Fruit fly (Drosophila melanogaster) whole organism, embryonic: Measurements from ENCODE around the gene Lcp65Ae.

Experiments used
- BEAF-32 ChIP-seq: fragments of 200-800 bp; sonication (Bioruptor generic); optimal IDR thresholded peaks from 3 replicates; lab custom pipeline; 2017; ENCODE audit warnings: missing biosample characterization, missing genetic modification characterization, mild to moderate bottlenecking, moderate library complexity, missing genetic modification reagents
- Blimp-1 ChIP-seq: fragments of 200-800 bp; sonication (Bioruptor generic); optimal IDR thresholded peaks from 3 replicates; lab custom pipeline; 2018; ENCODE audit warnings: missing biosample characterization, missing genetic modification characterization, mild to moderate bottlenecking, moderate library complexity, missing genetic modification reagents
- CG11695 ChIP-seq: fragments of 200-800 bp; sonication (Bioruptor generic); IDR thresholded peaks from 3 replicates; pipeline ENCODE4 v1.3.6; 2022; ENCODE audit warnings: missing biosample characterization, missing genetic modification characterization
- CG11723 ChIP-seq: fragments of 200-800 bp; sonication (Bioruptor generic); optimal IDR thresholded peaks from 2 replicates; lab custom pipeline; 2017; ENCODE audit warnings: missing biosample characterization, mild to moderate bottlenecking, missing genetic modification characterization
- CG12744 ChIP-seq: fragments of 200-800 bp; sonication (Bioruptor generic); optimal IDR thresholded peaks from 2 replicates; lab custom pipeline; 2016; ENCODE audit warnings: missing biosample characterization, missing genetic modification characterization
- CG17385 ChIP-seq: fragments of 200-800 bp; sonication (Bioruptor generic); optimal IDR thresholded peaks from 3 replicates; lab custom pipeline; 2018; ENCODE audit warnings: missing biosample characterization, mild to moderate bottlenecking, missing genetic modification characterization
- CG31224 ChIP-seq: fragments of 200-800 bp; sonication (Bioruptor generic); IDR thresholded peaks from 2 replicates; pipeline ENCODE4 v1.3.6; 2022; ENCODE audit warnings: missing biosample characterization, missing genetic modification characterization
- CG4282 ChIP-seq: fragments of 200-800 bp; sonication (Bioruptor generic); optimal IDR thresholded peaks from 2 replicates; lab custom pipeline; 2016; ENCODE audit warnings: missing biosample characterization, missing genetic modification characterization
- CG6791 ChIP-seq: fragments of 200-800 bp; sonication (Bioruptor generic); IDR thresholded peaks from 3 replicates; pipeline ENCODE4 v1.3.6; 2022; ENCODE audit warnings: missing biosample characterization, missing genetic modification characterization; ENCODE audit not compliant: partially characterized antibody
- CG7372 ChIP-seq: fragments of 200-800 bp; sonication (Bioruptor generic); IDR thresholded peaks from 2 replicates; pipeline ENCODE4 v1.3.6; 2022; ENCODE audit warnings: missing biosample characterization, missing genetic modification characterization
- CG9727 ChIP-seq: fragments of 200-800 bp; sonication (Bioruptor generic); optimal IDR thresholded peaks from 3 replicates; lab custom pipeline; 2017; ENCODE audit warnings: missing biosample characterization, mild to moderate bottlenecking, missing genetic modification characterization
- Drgx ChIP-seq: fragments of 200-800 bp; sonication (Bioruptor generic); IDR thresholded peaks from 2 replicates; pipeline ENCODE4 v1.3.6; 2022; ENCODE audit warnings: missing biosample characterization, missing genetic modification characterization
- Ets65A ChIP-seq: fragments of 200-800 bp; sonication (Bioruptor generic); peaks from one replicate; lab custom pipeline; 2016; ENCODE audit warnings: missing biosample characterization, missing genetic modification characterization
- HmgD ChIP-seq: fragments of 200-800 bp; sonication (Bioruptor generic); optimal IDR thresholded peaks from 3 replicates; lab custom pipeline; 2016; ENCODE audit warnings: missing biosample characterization, missing genetic modification characterization
- HmgZ ChIP-seq: fragments of 200-800 bp; sonication (Bioruptor generic); optimal IDR thresholded peaks from 2 replicates; lab custom pipeline; 2018; ENCODE audit warnings: missing biosample characterization, mild to moderate bottlenecking, missing genetic modification characterization
- Hsf ChIP-seq: fragments of 200-800 bp; sonication (Bioruptor generic); optimal IDR thresholded peaks from 3 replicates; lab custom pipeline; 2016; ENCODE audit warnings: missing biosample characterization, missing genetic modification characterization
- Myb ChIP-seq: fragments of 200-800 bp; sonication (Bioruptor generic); optimal IDR thresholded peaks from 2 replicates; lab custom pipeline; 2016; ENCODE audit warnings: missing biosample characterization, missing genetic modification characterization
- Nf-YA ChIP-seq: fragments of 200-800 bp; sonication (Bioruptor generic); IDR thresholded peaks from 2 replicates; pipeline ENCODE4 v1.3.6; 2022; ENCODE audit warnings: missing biosample characterization, missing genetic modification characterization
- Nf-YB ChIP-seq: fragments of 200-800 bp; sonication (Bioruptor generic); optimal IDR thresholded peaks from 3 replicates; lab custom pipeline; 2019; ENCODE audit warnings: missing biosample characterization, mild to moderate bottlenecking, missing genetic modification characterization, moderate library complexity
- Nf-YC ChIP-seq: fragments of 200-800 bp; optimal IDR thresholded peaks from 3 replicates; lab custom pipeline; 2019; ENCODE audit warnings: missing biosample characterization, mild to moderate bottlenecking, missing genetic modification characterization, moderate library complexity
- Ptx1 ChIP-seq: fragments of 200-800 bp; sonication (Bioruptor generic); IDR thresholded peaks from 2 replicates; pipeline ENCODE4 v1.3.6; 2022; ENCODE audit warnings: missing biosample characterization, missing genetic modification characterization
- Sin3A ChIP-seq: fragments of >200 bp; optimal IDR thresholded peaks from 2 replicates; lab custom pipeline; 2018
- Sox102F ChIP-seq: fragments of 200-800 bp; sonication (Bioruptor generic); optimal IDR thresholded peaks from 2 replicates; lab custom pipeline; 2018; ENCODE audit warnings: missing biosample characterization, mild to moderate bottlenecking, missing genetic modification characterization, moderate library complexity
- Ssrp ChIP-seq: fragments of 200-800 bp; sonication (Bioruptor generic); optimal IDR thresholded peaks from 2 replicates; lab custom pipeline; 2018; ENCODE audit warnings: missing biosample characterization, mild to moderate bottlenecking, missing genetic modification characterization, moderate library complexity
- cg ChIP-seq: fragments of 200-800 bp; sonication (Bioruptor generic); optimal IDR thresholded peaks from 3 replicates; lab custom pipeline; 2019; ENCODE audit warnings: missing biosample characterization, mild to moderate bottlenecking, missing genetic modification characterization, moderate library complexity
- crol ChIP-seq: fragments of 200-800 bp; sonication (Bioruptor generic); IDR thresholded peaks from 2 replicates; pipeline ENCODE4 v1.3.6; 2022; ENCODE audit warnings: missing biosample characterization, missing genetic modification characterization
- dati ChIP-seq: fragments of 200-800 bp; sonication (Bioruptor generic); IDR thresholded peaks from 2 replicates; pipeline ENCODE4 v1.3.6; 2022; ENCODE audit warnings: missing biosample characterization, missing genetic modification characterization
- ewg ChIP-seq: fragments of 200-800 bp; sonication (Bioruptor generic); optimal IDR thresholded peaks from 3 replicates; lab custom pipeline; 2017; ENCODE audit warnings: mild to moderate bottlenecking, missing biosample characterization, missing genetic modification reagents, missing genetic modification characterization
- hb ChIP-seq: fragments of 200-800 bp; sonication (Bioruptor generic); IDR thresholded peaks from 3 replicates; pipeline ENCODE4 v1.3.6; 2022; ENCODE audit warnings: missing biosample characterization, missing genetic modification characterization; ENCODE audit not compliant: partially characterized antibody
- kay ChIP-seq: fragments of 200-800 bp; sonication (Bioruptor generic); optimal IDR thresholded peaks from 2 replicates; lab custom pipeline; 2016; ENCODE audit warnings: missing biosample characterization, missing genetic modification characterization
- onecut ChIP-seq: fragments of 200-800 bp; sonication (Bioruptor generic); IDR thresholded peaks from 2 replicates; pipeline ENCODE4 v1.3.6; 2022; ENCODE audit warnings: missing biosample characterization, missing genetic modification characterization
- otp ChIP-seq: fragments of 200-800 bp; sonication (Bioruptor generic); IDR thresholded peaks from 3 replicates; pipeline ENCODE4, ENCODE4 v1.3.6; 2022; ENCODE audit warnings: missing biosample characterization, missing genetic modification characterization
- sens ChIP-seq: fragments of 200-800 bp; sonication (Bioruptor generic); peaks from one replicate; lab custom pipeline; 2016; ENCODE audit warnings: missing biosample characterization, missing genetic modification characterization
- sna ChIP-seq: fragments of 200-800 bp; sonication (Bioruptor generic); IDR thresholded peaks from 2 replicates; pipeline ENCODE4 v1.3.6; 2022; ENCODE audit warnings: missing biosample characterization, missing genetic modification characterization; ENCODE audit not compliant: partially characterized antibody
- vvl ChIP-seq: fragments of 200-800 bp; sonication (Bioruptor generic); IDR thresholded peaks from 2 replicates; pipeline ENCODE4 v1.3.6; 2022; ENCODE audit warnings: missing biosample characterization, missing genetic modification characterization

The Lcp65Ae gene

DNA sequence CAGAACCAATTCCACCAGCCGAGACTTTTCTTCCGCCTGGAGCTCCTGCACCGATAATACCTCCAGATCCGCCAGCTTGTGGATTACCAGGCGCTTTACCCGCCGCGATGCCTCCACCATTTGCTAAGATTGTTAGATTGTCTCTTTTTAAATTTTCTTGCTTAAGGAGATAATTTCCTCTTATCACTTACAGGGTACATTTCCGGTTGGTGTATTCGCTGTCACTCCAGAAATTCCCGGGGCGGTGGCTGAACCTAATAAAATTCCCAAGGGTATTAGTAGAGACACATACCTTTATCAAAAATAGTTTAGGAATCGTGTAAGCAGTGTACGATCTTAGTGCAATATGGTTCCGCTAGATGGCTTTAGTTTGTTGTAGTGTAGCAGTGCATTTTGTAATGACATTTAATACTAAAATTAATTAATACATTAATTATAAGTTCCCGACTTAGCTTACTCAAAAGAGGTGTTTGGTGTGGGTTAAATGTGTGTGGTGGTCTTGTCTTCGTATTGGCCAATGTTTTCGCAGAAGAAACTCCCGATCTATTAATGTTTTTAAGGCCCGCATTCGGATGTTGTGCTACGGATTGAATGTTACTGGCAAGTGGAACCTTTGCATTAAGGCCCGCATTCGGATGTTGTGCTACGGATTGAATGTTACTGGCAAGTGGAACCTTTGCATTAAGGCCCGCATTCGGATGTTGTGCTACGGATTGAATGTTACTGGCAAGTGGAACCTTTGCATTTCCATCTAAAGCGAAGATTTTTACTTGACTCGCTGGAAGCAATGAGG is 13.1 kb downstream of the Lcp65Ae start (continued):
- TF ChIP-seq Sox102F (GFP tag; lab: Kevin White, UChicago) (peak; percentile 26), CG9727 (peak; percentile 71)
- TF ChIP-seq, all 482 proteins: peak for 354

DNA sequence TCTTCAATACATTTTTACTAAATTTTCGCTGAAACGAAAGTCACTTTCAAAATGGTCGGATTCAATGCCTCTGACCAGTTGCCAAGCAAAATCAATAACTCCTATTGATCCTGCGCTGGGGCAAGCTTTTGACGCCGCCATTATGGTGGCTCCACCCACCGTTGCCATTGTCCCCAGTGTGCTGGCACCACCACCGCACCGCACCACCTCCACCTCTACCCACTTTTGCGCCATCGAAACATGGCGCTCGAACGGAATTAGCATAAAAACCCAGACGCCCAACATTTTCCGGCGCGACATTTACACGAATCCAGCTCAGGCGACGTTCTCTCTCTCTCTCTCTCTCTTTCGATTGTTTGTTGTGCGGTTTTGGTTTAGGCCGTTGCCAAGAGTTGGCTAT is 21.0 kb downstream of the Lcp65Ae start:
- TF ChIP-seq Myb (GFP tag; lab: Kevin White, UChicago) (no peak), vvl (GFP tag; lab: Robert Waterston, UW) (peak; percentile 56; the same call in 1 of the 2 replicates), Nf-YB (GFP tag; lab: Kevin White, UChicago) (peak; percentile 69), Nf-YA (GFP tag; lab: Robert Waterston, UW) (no peak), CG6791 (GFP tag; lab: Robert Waterston, UW) (no peak), ewg (GFP tag; lab: Kevin White, UChicago) (peak; percentile 35), Ets65A (GFP tag; lab: Kevin White, UChicago) (peak; percentile 71), dati (GFP tag; lab: Robert Waterston, UW) (no peak), crol (peak; percentile 64), Nf-YC (tag; lab: Kevin White, UChicago) (peak; percentile 82), onecut (GFP tag; lab: Robert Waterston, UW) (peak; percentile 83)
- TF ChIP-seq, all 482 proteins: peak for 7

DNA sequence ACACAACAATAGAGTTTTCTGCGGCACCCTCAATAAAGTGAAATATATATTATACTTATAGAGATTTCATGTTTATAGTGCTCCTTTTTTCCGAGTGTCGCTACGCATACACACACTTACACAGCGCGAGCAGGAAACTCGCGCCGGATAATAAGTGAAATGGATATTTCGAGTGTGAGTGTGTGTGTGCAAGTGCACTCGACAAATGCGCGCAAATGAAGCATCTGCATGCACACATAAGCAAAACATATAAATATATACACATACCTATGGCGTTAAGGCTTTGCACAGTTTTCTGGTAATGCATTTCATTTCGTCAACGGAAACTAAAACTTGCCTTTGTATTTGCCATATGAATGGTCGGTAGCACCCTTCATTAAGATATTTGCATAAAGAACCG is 22.4 kb downstream of the Lcp65Ae start:
- TF ChIP-seq CG12744 (no peak), HmgZ (tag; lab: Kevin White, UChicago) (no peak), CG17385 (GFP tag; lab: Kevin White, UChicago) (no peak), CG11695 (GFP tag; lab: Robert Waterston, UW) (no peak), sna (GFP tag; lab: Robert Waterston, UW) (no peak), Blimp-1 (no peak), Ssrp (no peak), CG31224 (GFP tag; lab: Robert Waterston, UW) (no peak), sens (GFP tag; lab: Kevin White, UChicago) (peak; percentile 24), hb (GFP tag; lab: Robert Waterston, UW) (no peak), vvl (GFP tag; lab: Robert Waterston, UW) (no peak), Hsf (GFP tag; lab: Kevin White, UChicago) (no peak), CG11723 (no peak), Sin3A (lab: Kevin White, UChicago) (no peak), cg (GFP tag; lab: Kevin White, UChicago) (peak; percentile 5), otp (GFP tag; lab: Robert Waterston, UW) (no peak), Ets65A (GFP tag; lab: Kevin White, UChicago) (peak; percentile 91), CG4282 (GFP tag; lab: Kevin White, UChicago) (no peak), HmgD (GFP tag; lab: Kevin White, UChicago) (no peak), Drgx (no peak)

DNA sequence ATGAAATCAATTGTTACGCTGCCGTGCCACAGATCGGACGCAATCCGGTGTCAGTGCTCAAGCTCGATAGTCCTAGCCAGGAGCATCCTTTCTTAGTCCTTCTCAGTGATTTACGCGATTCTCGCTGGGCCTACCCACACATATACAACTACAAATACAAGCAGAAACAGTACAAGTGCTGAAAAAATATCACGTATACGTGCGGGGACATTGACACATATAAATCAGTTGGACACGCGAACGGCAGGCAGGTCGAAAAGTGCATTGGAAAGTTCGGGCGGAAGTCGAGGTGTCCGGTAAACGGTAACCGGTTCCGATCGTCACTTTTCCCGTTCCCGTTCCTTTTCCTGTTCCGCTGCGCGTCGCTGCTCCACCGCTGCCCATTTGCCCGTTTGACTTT is 26.5 kb downstream of the Lcp65Ae start:
- TF ChIP-seq kay (GFP tag; lab: Kevin White, UChicago): no peak
- TF ChIP-seq CG7372 (GFP tag; lab: Robert Waterston, UW): 0 out of 2 replicates have a peak, but pooled peaks have one; percentile 30
- TF ChIP-seq BEAF-32 (GFP tag; lab: Kevin White, UChicago): no peak
- peak; percentile 92 for TF ChIP-seq Ets65A (GFP tag; lab: Kevin White, UChicago)
- no peak for TF ChIP-seq Ptx1 (GFP tag; lab: Robert Waterston, UW)
